Worm (Caenorhabditis elegans) whole organism, young adult: ENCODE measurements around the gene idpp-9.

Experiments
- C17E4.6 ChIP-seq: fragments of 200-800 bp; sonication (Bioruptor generic); IDR thresholded peaks from 2 replicates; pipeline ENCODE4 v1.3.6; 2022; ENCODE audit warnings: missing genetic modification reagents, missing genetic modification characterization, missing compliant biosample characterization
- F52B5.7 ChIP-seq: sonication (generic microtip); optimal IDR thresholded peaks from 2 replicates; lab custom pipeline; 2016; ENCODE audit warnings: mild to moderate bottlenecking, missing genetic modification characterization, missing compliant biosample characterization
- aptf-3 ChIP-seq: fragments of 200-800 bp; sonication (Bioruptor generic); IDR thresholded peaks from 2 replicates; pipeline ENCODE4 v1.3.6; 2022; ENCODE audit warnings: missing genetic modification characterization, missing compliant biosample characterization
- nfya-2 ChIP-seq: fragments of 200-800 bp; sonication (Bioruptor generic); IDR thresholded peaks from 2 replicates; pipeline ENCODE4 v1.3.6; 2022; ENCODE audit warnings: missing genetic modification reagents, missing genetic modification characterization, missing compliant biosample characterization
- nhr-90 ChIP-seq: sonication (generic microtip); optimal IDR thresholded peaks from 2 replicates; lab custom pipeline; 2016; ENCODE audit warnings: missing genotype, mild to moderate bottlenecking, missing genetic modification characterization, missing compliant biosample characterization
- pha-4 ChIP-seq: fragments of 150-350 bp; sonication (generic microtip); optimal IDR thresholded peaks from 2 replicates; lab custom pipeline; 2014; ENCODE audit warnings: missing biosample characterization, missing genetic modification reagents, missing genetic modification characterization
- snpc-1.3 ChIP-seq: sonication (generic microtip); optimal IDR thresholded peaks from 2 replicates; lab custom pipeline; 2017; ENCODE audit warnings: missing genetic modification characterization, mild to moderate bottlenecking, missing compliant biosample characterization, antibody characterized with exemption, moderate library complexity, missing genotype, missing genetic modification reagents; ENCODE audit not compliant: insufficient read depth
- tbx-9 ChIP-seq: sonication (generic microtip); optimal IDR thresholded peaks from 2 replicates; lab custom pipeline; 2016; ENCODE audit warnings: borderline replicate concordance, missing genetic modification characterization, inconsistent platforms, missing compliant biosample characterization
- unc-130 ChIP-seq: sonication (generic microtip); optimal IDR thresholded peaks from 2 replicates; lab custom pipeline; 2016; ENCODE audit warnings: missing genetic modification reagents, missing genetic modification characterization, missing compliant biosample characterization
- unc-62 ChIP-seq: fragments of 150-350 bp; optimal IDR thresholded peaks from 2 replicates; lab custom pipeline; 2014; ENCODE audit warnings: missing biosample characterization, missing genetic modification reagents, missing genetic modification characterization
- ztf-25 ChIP-seq: fragments of 200-800 bp; sonication (Bioruptor generic); IDR thresholded peaks from 2 replicates; pipeline ENCODE4 v1.3.6; 2022; ENCODE audit warnings: missing genetic modification reagents, missing genetic modification characterization, missing compliant biosample characterization

ce11 chrX:3887595-3887994 is 28.1 kb downstream of the idpp-9 start:
- TF ChIP-seq pha-4 (tag; lab: Kevin White, UChicago) (no peak), aptf-3 (GFP tag; lab: Robert Waterston, UW) (no peak), unc-130 (GFP tag; lab: Kevin White, UChicago) (no peak), nfya-2 (GFP tag; lab: Robert Waterston, UW) (no peak), C17E4.6 (GFP tag; lab: Robert Waterston, UW) (no peak), ztf-25 (no peak), tbx-9 (tag; lab: Kevin White, UChicago) (no peak), nhr-90 (tag; lab: Kevin White, UChicago) (no peak), snpc-1.3 (tag; lab: Kevin White, UChicago) (no peak), F52B5.7 (no peak), unc-62 (GFP tag; lab: Kevin White, UChicago) (no peak)
